Fruit fly (Drosophila melanogaster) whole organism, embryonic: ENCODE results near the gene CG34116.

Experiments
- BtbVII ChIP-seq: fragments of 200-800 bp; sonication (Bioruptor generic); optimal IDR thresholded peaks from 3 replicates; lab custom pipeline; 2017; ENCODE audit warnings: missing biosample characterization, mild to moderate bottlenecking, missing genetic modification characterization
- CG10565 ChIP-seq: fragments of 200-800 bp; sonication (Bioruptor generic); optimal IDR thresholded peaks from 3 replicates; lab custom pipeline; 2016; ENCODE audit warnings: missing biosample characterization, mild to moderate bottlenecking, missing genetic modification characterization
- CG10654 ChIP-seq: fragments of 200-800 bp; sonication (Bioruptor generic); optimal IDR thresholded peaks from 2 replicates; lab custom pipeline; 2016; ENCODE audit warnings: missing biosample characterization, missing genetic modification characterization
- CG12299 ChIP-seq: fragments of 200-800 bp; sonication (Bioruptor generic); optimal IDR thresholded peaks from 2 replicates; lab custom pipeline; 2018; ENCODE audit warnings: missing biosample characterization, mild to moderate bottlenecking, missing genetic modification characterization
- CG12659 ChIP-seq: fragments of 200-800 bp; sonication (Bioruptor generic); optimal IDR thresholded peaks from 3 replicates; lab custom pipeline; 2017; ENCODE audit warnings: mild to moderate bottlenecking, missing biosample characterization, missing genetic modification reagents, missing genetic modification characterization
- CG13123 ChIP-seq: fragments of 200-800 bp; sonication (Bioruptor generic); optimal IDR thresholded peaks from 2 replicates; lab custom pipeline; 2016; ENCODE audit warnings: missing biosample characterization, missing genetic modification characterization
- CG13775 ChIP-seq: fragments of 200-800 bp; sonication (Bioruptor generic); optimal IDR thresholded peaks from 3 replicates; lab custom pipeline; 2017; ENCODE audit warnings: missing biosample characterization, mild to moderate bottlenecking, missing genetic modification characterization
- CG14014 ChIP-seq: fragments of 200-800 bp; sonication (Bioruptor generic); IDR thresholded peaks from 2 replicates; pipeline ENCODE4 v1.3.6; 2022; ENCODE audit warnings: missing biosample characterization, missing genetic modification characterization
- CG15479 ChIP-seq: fragments of 200-800 bp; sonication (Bioruptor generic); optimal IDR thresholded peaks from 3 replicates; lab custom pipeline; 2019; ENCODE audit warnings: missing biosample characterization, mild to moderate bottlenecking, missing genetic modification characterization, moderate library complexity
- CG1602 ChIP-seq: fragments of 200-800 bp; sonication (Bioruptor generic); optimal IDR thresholded peaks from 3 replicates; lab custom pipeline; 2016; ENCODE audit warnings: missing biosample characterization, missing genetic modification characterization
- CG18599 ChIP-seq: fragments of 200-800 bp; sonication (Bioruptor generic); optimal IDR thresholded peaks from 3 replicates; lab custom pipeline; 2017; ENCODE audit warnings: missing biosample characterization, missing genetic modification characterization, mild to moderate bottlenecking, moderate library complexity, missing genetic modification reagents
- CG30020 ChIP-seq: fragments of 200-800 bp; optimal IDR thresholded peaks from 2 replicates; lab custom pipeline; 2019; ENCODE audit warnings: missing biosample characterization, mild to moderate bottlenecking, missing genetic modification characterization, moderate library complexity
- CG32772 ChIP-seq: fragments of 200-800 bp; sonication (Bioruptor generic); IDR thresholded peaks from 2 replicates; pipeline ENCODE4 v1.3.6; 2022; ENCODE audit warnings: missing biosample characterization, missing genetic modification characterization
- CG3281 ChIP-seq: fragments of 200-800 bp; sonication (Bioruptor generic); optimal IDR thresholded peaks from 3 replicates; lab custom pipeline; 2017; ENCODE audit warnings: missing biosample characterization, mild to moderate bottlenecking, missing genetic modification characterization
- CG4360 ChIP-seq: fragments of 200-800 bp; sonication (Bioruptor generic); IDR thresholded peaks from 2 replicates; pipeline ENCODE4 v1.3.6; 2022; ENCODE audit warnings: missing biosample characterization, missing genetic modification characterization
- CG4404 ChIP-seq: fragments of 200-800 bp; sonication (Bioruptor generic); IDR thresholded peaks from 2 replicates; pipeline ENCODE4 v1.3.6; 2022; ENCODE audit warnings: missing biosample characterization, missing genetic modification characterization
- CG4617 ChIP-seq: fragments of 200-800 bp; sonication (Bioruptor generic); optimal IDR thresholded peaks from 3 replicates; lab custom pipeline; 2016; ENCODE audit warnings: missing biosample characterization, missing genetic modification characterization, borderline replicate concordance
- CG5245 ChIP-seq: fragments of 200-800 bp; sonication (Bioruptor generic); optimal IDR thresholded peaks from 3 replicates; lab custom pipeline; 2016; ENCODE audit warnings: missing biosample characterization, missing genetic modification characterization
- CG6689 ChIP-seq: fragments of 200-800 bp; sonication (Bioruptor generic); IDR thresholded peaks from 2 replicates; pipeline ENCODE4 v1.3.6; 2022; ENCODE audit warnings: missing biosample characterization, missing genetic modification characterization
- CG8089 ChIP-seq: fragments of 200-800 bp; sonication (Bioruptor generic); optimal IDR thresholded peaks from 3 replicates; lab custom pipeline; 2016; ENCODE audit warnings: missing biosample characterization, missing genetic modification characterization
- D19A ChIP-seq: fragments of 200-800 bp; optimal IDR thresholded peaks from 3 replicates; lab custom pipeline; 2019; ENCODE audit warnings: missing biosample characterization, mild to moderate bottlenecking, missing genetic modification characterization, moderate library complexity
- Gug ChIP-seq: fragments of 200-800 bp; sonication (Bioruptor generic); IDR thresholded peaks from 4 replicates; pipeline ENCODE4 v1.3.6; 2022; ENCODE audit warnings: missing biosample characterization, missing genetic modification characterization
- HLHmδ ChIP-seq: fragments of 200-800 bp; sonication (Bioruptor generic); optimal IDR thresholded peaks from 2 replicates; lab custom pipeline; 2018; ENCODE audit warnings: missing biosample characterization, mild to moderate bottlenecking, missing genetic modification characterization, moderate library complexity
- Hmr ChIP-seq: fragments of 200-800 bp; sonication (Bioruptor generic); optimal IDR thresholded peaks from 3 replicates; lab custom pipeline; 2017; ENCODE audit warnings: mild to moderate bottlenecking, missing biosample characterization, missing genetic modification reagents, missing genetic modification characterization
- Hmx ChIP-seq: fragments of 200-800 bp; sonication (Bioruptor generic); optimal IDR thresholded peaks from 2 replicates; lab custom pipeline; 2016; ENCODE audit warnings: missing biosample characterization, missing genetic modification characterization
- NC2α ChIP-seq: fragments of 200-800 bp; sonication (Bioruptor generic); optimal IDR thresholded peaks from 2 replicates; lab custom pipeline; 2016; ENCODE audit warnings: missing biosample characterization, missing genetic modification characterization
- Neu2 ChIP-seq: fragments of 200-800 bp; sonication (Bioruptor generic); optimal IDR thresholded peaks from 3 replicates; lab custom pipeline; 2016; ENCODE audit warnings: missing biosample characterization, missing genetic modification characterization, borderline replicate concordance
- PHDP ChIP-seq: fragments of 200-800 bp; sonication (Bioruptor generic); optimal IDR thresholded peaks from 3 replicates; lab custom pipeline; 2018; ENCODE audit warnings: missing biosample characterization, mild to moderate bottlenecking, missing genetic modification characterization, moderate library complexity
- Pdp1 ChIP-seq, 2 experiments: fragments of 200-800 bp; sonication (Bioruptor generic); optimal IDR thresholded peaks; 3 replicates each; lab custom pipeline; 2016; ENCODE audit warnings: missing biosample characterization in 2 of 2, missing genetic modification characterization in 2 of 2, mild to moderate bottlenecking in 1 of 2, moderate library complexity in 1 of 2
- Sox102F ChIP-seq: fragments of 200-800 bp; sonication (Bioruptor generic); optimal IDR thresholded peaks from 2 replicates; lab custom pipeline; 2018; ENCODE audit warnings: missing biosample characterization, mild to moderate bottlenecking, missing genetic modification characterization, moderate library complexity
- Sry-δ ChIP-seq: fragments of 200-800 bp; sonication (Bioruptor generic); optimal IDR thresholded peaks from 2 replicates; lab custom pipeline; 2016; ENCODE audit warnings: missing biosample characterization, missing genetic modification characterization
- Xrp1 ChIP-seq: fragments of 200-800 bp; sonication (Bioruptor generic); IDR thresholded peaks from 2 replicates; pipeline ENCODE4 v1.3.6; 2022; ENCODE audit warnings: missing biosample characterization, missing genetic modification characterization
- ci ChIP-seq: fragments of 200-800 bp; sonication (Bioruptor generic); IDR thresholded peaks from 3 replicates; pipeline ENCODE4 v1.3.6; 2022; ENCODE audit warnings: missing biosample characterization, missing genetic modification characterization
- crp ChIP-seq, 2 experiments: fragments of 200-800 bp; sonication (Bioruptor generic); optimal IDR thresholded peaks; 2 replicates in 1 of 2; 3 replicates in 1 of 2; lab custom pipeline; 2017; ENCODE audit warnings: missing biosample characterization in 2 of 2, missing genetic modification characterization in 2 of 2, mild to moderate bottlenecking in 1 of 2, moderate library complexity in 1 of 2
- exex ChIP-seq: fragments of 200-800 bp; sonication (Bioruptor generic); optimal IDR thresholded peaks from 4 replicates; lab custom pipeline; 2018; ENCODE audit warnings: missing biosample characterization, mild to moderate bottlenecking, missing genetic modification characterization, moderate library complexity
- fru ChIP-seq: fragments of >200 bp; optimal IDR thresholded peaks from 2 replicates; lab custom pipeline; 2017
- ftz-f1 ChIP-seq: fragments of 200-800 bp; sonication (Bioruptor generic); optimal IDR thresholded peaks from 2 replicates; lab custom pipeline; 2016; ENCODE audit warnings: missing biosample characterization, missing genetic modification characterization
- gce ChIP-seq: fragments of 200-800 bp; sonication (Bioruptor generic); IDR thresholded peaks from 3 replicates; pipeline ENCODE4 v1.3.6; 2022; ENCODE audit warnings: missing biosample characterization, missing genetic modification characterization
- gcm ChIP-seq: fragments of 200-800 bp; sonication (Bioruptor generic); optimal IDR thresholded peaks from 2 replicates; lab custom pipeline; 2019; ENCODE audit warnings: missing biosample characterization, mild to moderate bottlenecking, missing genetic modification characterization, moderate library complexity
- jumu ChIP-seq: fragments of 200-800 bp; sonication (Bioruptor generic); optimal IDR thresholded peaks from 3 replicates; lab custom pipeline; 2016; ENCODE audit warnings: missing biosample characterization, missing genetic modification characterization
- kay ChIP-seq: fragments of 200-800 bp; sonication (Bioruptor generic); optimal IDR thresholded peaks from 2 replicates; lab custom pipeline; 2016; ENCODE audit warnings: missing biosample characterization, missing genetic modification characterization
- phol ChIP-seq: fragments of 200-800 bp; sonication (Bioruptor generic); optimal IDR thresholded peaks from 3 replicates; lab custom pipeline; 2018; ENCODE audit warnings: missing biosample characterization, mild to moderate bottlenecking, missing genetic modification characterization, moderate library complexity
- pum ChIP-seq: fragments of 200-800 bp; sonication (Bioruptor generic); optimal IDR thresholded peaks from 2 replicates; lab custom pipeline; 2016; ENCODE audit warnings: missing biosample characterization, missing genetic modification characterization
- slou ChIP-seq: fragments of 200-800 bp; sonication (Bioruptor generic); optimal IDR thresholded peaks from 3 replicates; lab custom pipeline; 2016; ENCODE audit warnings: missing biosample characterization, missing genetic modification characterization
- trh ChIP-seq: fragments of 200-800 bp; sonication (Bioruptor generic); optimal IDR thresholded peaks from 2 replicates; lab custom pipeline; 2016; ENCODE audit warnings: missing biosample characterization, missing genetic modification characterization
- unc-4 ChIP-seq: fragments of 200-800 bp; sonication (Bioruptor generic); IDR thresholded peaks from 2 replicates; pipeline ENCODE4 v1.3.6; 2022; ENCODE audit warnings: missing biosample characterization, missing genetic modification characterization; ENCODE audit not compliant: partially characterized antibody
- vnd ChIP-seq: fragments of 200-800 bp; sonication (Bioruptor generic); IDR thresholded peaks from 3 replicates; pipeline ENCODE4 v1.3.6; 2022; ENCODE audit warnings: missing biosample characterization, missing genetic modification characterization; ENCODE audit not compliant: partially characterized antibody
- z ChIP-seq: fragments of 200-800 bp; sonication (Bioruptor generic); IDR thresholded peaks from 3 replicates; pipeline ENCODE4 v1.3.6; 2022; ENCODE audit warnings: missing biosample characterization, missing genetic modification characterization
- zen ChIP-seq: fragments of 200-800 bp; sonication (Bioruptor generic); optimal IDR thresholded peaks from 3 replicates; lab custom pipeline; 2018; ENCODE audit warnings: missing biosample characterization, mild to moderate bottlenecking, missing genetic modification characterization, moderate library complexity

The CG34116 gene

DNA sequence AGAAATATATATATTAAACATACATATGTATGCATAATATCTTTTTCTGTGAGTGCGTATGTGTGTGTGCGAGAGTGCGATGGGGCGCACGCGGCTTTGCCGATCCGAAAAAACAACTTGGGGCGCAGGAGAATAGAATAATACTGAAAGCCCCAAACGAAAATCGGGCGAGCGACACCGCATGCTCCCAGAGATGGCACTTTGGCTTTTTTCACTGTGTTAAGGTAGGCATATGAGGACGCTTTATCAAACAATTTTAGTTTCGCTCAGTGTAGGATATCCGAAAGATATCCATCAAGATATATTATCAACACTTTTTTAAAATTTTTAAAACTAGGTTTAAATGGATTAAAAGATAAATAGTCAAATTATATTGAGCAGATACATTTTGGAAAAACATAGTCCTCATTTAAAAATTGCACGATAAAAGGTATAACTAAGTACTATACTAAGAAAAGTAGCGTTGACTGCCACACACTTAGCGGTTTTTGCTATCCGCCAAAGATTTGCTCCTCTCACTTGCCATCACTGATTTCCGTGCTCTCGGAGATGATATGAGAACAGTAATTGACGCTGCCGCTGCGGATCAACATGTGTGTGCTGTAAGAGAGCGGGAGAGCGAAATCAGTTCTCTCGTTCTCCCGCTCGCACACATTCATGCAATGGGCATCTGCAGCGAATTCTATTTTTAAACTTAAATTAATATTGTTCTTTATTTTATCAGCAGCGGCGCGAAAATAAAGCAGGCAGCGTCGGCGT lies 14.7 kb downstream of the CG34116 start (continued):
- TF ChIP-seq gcm (no peak), z (no peak), CG4360 (GFP tag; lab: Robert Waterston, UW) (0 out of 2 replicates have a peak, but pooled peaks have one; percentile 22), CG3281 (GFP tag; lab: Kevin White, UChicago) (peak; percentile 71), ci (GFP tag; lab: Robert Waterston, UW) (peak; percentile 56; the same call in 1 of the 3 replicates), Xrp1 (peak; percentile 46; the same call in 1 of the 2 replicates), CG14014 (GFP tag; lab: Robert Waterston, UW) (peak; percentile 42), NC2α (GFP tag; lab: Kevin White, UChicago) (peak; percentile 6), Neu2 (GFP tag; lab: Kevin White, UChicago) (no peak), CG30020 (tag; lab: Kevin White, UChicago) (peak; percentile 37), CG4617 (GFP tag; lab: Kevin White, UChicago) (peak; percentile 15), unc-4 (GFP tag; lab: Robert Waterston, UW) (0 out of 2 replicates have a peak, but pooled peaks have one; percentile 38), crp (GFP tag; optimal IDR thresholded peaks at IDR 0.05; lab: Kevin White, UChicago) (peak in 1 of 2 experiments; percentile 17), ftz-f1 (GFP tag; lab: Kevin White, UChicago) (no peak), trh (GFP tag; lab: Kevin White, UChicago) (peak; percentile 22), Gug (GFP tag; lab: Robert Waterston, UW) (peak; percentile 35; the same call in 1 of the 4 replicates), CG6689 (GFP tag; lab: Robert Waterston, UW) (peak; percentile 60), CG15479 (GFP tag; lab: Kevin White, UChicago) (no peak), CG32772 (GFP tag; lab: Robert Waterston, UW) (no peak), Hmx (GFP tag; lab: Kevin White, UChicago) (peak; percentile 13), CG1602 (GFP tag; lab: Kevin White, UChicago) (peak; percentile 46), zen (tag; lab: Kevin White, UChicago) (no peak), CG4404 (GFP tag; lab: Robert Waterston, UW) (peak; percentile 31; the same call in 1 of the 2 replicates), CG18599 (peak; percentile 64), Pdp1 (GFP tag; optimal IDR thresholded peaks at IDR 0.05; lab: Kevin White, UChicago) (peak; percentile 39 to 78), pum (peak; percentile 46), CG10654 (GFP tag; lab: Kevin White, UChicago) (peak; percentile 61), HLHmδ (GFP tag; lab: Kevin White, UChicago) (peak; percentile 14), Sox102F (peak; percentile 47), BtbVII (GFP tag; lab: Kevin White, UChicago) (no peak), Sry-δ (GFP tag; lab: Kevin White, UChicago) (peak; percentile 34), CG10565 (no peak), gce (GFP tag; lab: Robert Waterston, UW) (no peak), kay (peak; percentile 44), CG12659 (GFP tag; lab: Kevin White, UChicago) (peak; percentile 72), fru (lab: Kevin White, UChicago) (no peak), jumu (GFP tag; lab: Kevin White, UChicago) (peak; percentile 61), CG12299 (tag; lab: Kevin White, UChicago) (no peak), Hmr (GFP tag; lab: Kevin White, UChicago) (peak; percentile 73), D19A (tag; lab: Kevin White, UChicago) (peak; percentile 62), CG8089 (GFP tag; lab: Kevin White, UChicago) (no peak), phol (tag; lab: Kevin White, UChicago) (peak; percentile 79), vnd (no peak), exex (no peak), CG13123 (GFP tag; lab: Kevin White, UChicago) (peak; percentile 28), CG5245 (GFP tag; lab: Kevin White, UChicago) (peak; percentile 42), slou (GFP tag; lab: Kevin White, UChicago) (peak; percentile 42), PHDP (tag; lab: Kevin White, UChicago) (peak; percentile 52), CG13775 (GFP tag; lab: Kevin White, UChicago) (peak; percentile 81)
